Fruit fly (Drosophila melanogaster) whole organism, embryonic: ENCODE results near the gene RpL37A.

Source experiments
- CG10366 ChIP-seq: fragments of 200-800 bp; sonication (Bioruptor generic); IDR thresholded peaks from 2 replicates; pipeline ENCODE4 v1.3.6; 2022; ENCODE audit warnings: missing biosample characterization, missing genetic modification characterization
- CG10543 ChIP-seq: fragments of 200-800 bp; sonication (Bioruptor generic); optimal IDR thresholded peaks from 3 replicates; lab custom pipeline; 2017; ENCODE audit warnings: missing biosample characterization, mild to moderate bottlenecking, missing genetic modification characterization, moderate library complexity
- CG10959 ChIP-seq: fragments of 200-800 bp; sonication (Bioruptor generic); IDR thresholded peaks from 2 replicates; pipeline ENCODE4 v1.3.6; 2022; ENCODE audit warnings: missing biosample characterization, missing genetic modification characterization
- CG11723 ChIP-seq: fragments of 200-800 bp; sonication (Bioruptor generic); optimal IDR thresholded peaks from 2 replicates; lab custom pipeline; 2017; ENCODE audit warnings: missing biosample characterization, mild to moderate bottlenecking, missing genetic modification characterization
- CG12155 ChIP-seq: fragments of 200-800 bp; sonication (Bioruptor generic); optimal IDR thresholded peaks from 3 replicates; lab custom pipeline; 2016; ENCODE audit warnings: missing biosample characterization, missing genetic modification characterization
- CG14050 ChIP-seq: fragments of 200-800 bp; sonication (Bioruptor generic); IDR thresholded peaks from 3 replicates; pipeline ENCODE4 v1.3.6; 2022; ENCODE audit warnings: missing biosample characterization, missing genetic modification characterization
- CG14441 ChIP-seq: fragments of 200-800 bp; sonication (Bioruptor generic); IDR thresholded peaks from 2 replicates; pipeline ENCODE4 v1.3.6; 2022; ENCODE audit warnings: missing biosample characterization, missing genetic modification characterization
- CG16863 ChIP-seq: fragments of 200-800 bp; sonication (Bioruptor generic); optimal IDR thresholded peaks from 3 replicates; lab custom pipeline; 2016; ENCODE audit warnings: missing biosample characterization, missing genetic modification characterization
- CG17568 ChIP-seq: fragments of 200-800 bp; sonication (Bioruptor generic); optimal IDR thresholded peaks from 2 replicates; lab custom pipeline; 2018; ENCODE audit warnings: missing biosample characterization, mild to moderate bottlenecking, missing genetic modification characterization, moderate library complexity
- CG1832 ChIP-seq: fragments of 200-800 bp; sonication (Bioruptor generic); optimal IDR thresholded peaks from 2 replicates; lab custom pipeline; 2017; ENCODE audit warnings: missing biosample characterization, mild to moderate bottlenecking, missing genetic modification characterization, inconsistent platforms
- CG2120 ChIP-seq: fragments of 200-800 bp; sonication (Bioruptor generic); optimal IDR thresholded peaks from 3 replicates; lab custom pipeline; 2016; ENCODE audit warnings: missing biosample characterization, missing genetic modification characterization
- CG2129 ChIP-seq: fragments of 200-800 bp; sonication (Bioruptor generic); IDR thresholded peaks from 2 replicates; pipeline ENCODE4 v1.3.6; 2022; ENCODE audit warnings: missing biosample characterization, missing genetic modification characterization; ENCODE audit not compliant: partially characterized antibody
- CG3163 ChIP-seq: fragments of 200-800 bp; sonication (Bioruptor generic); optimal IDR thresholded peaks from 3 replicates; lab custom pipeline; 2016; ENCODE audit warnings: missing biosample characterization, missing genetic modification characterization
- CG33213 ChIP-seq: fragments of 200-800 bp; sonication (Bioruptor generic); optimal IDR thresholded peaks from 3 replicates; lab custom pipeline; 2016; ENCODE audit warnings: missing biosample characterization, missing genetic modification characterization
- CG6254 ChIP-seq: fragments of 200-800 bp; sonication (Bioruptor generic); optimal IDR thresholded peaks from 3 replicates; lab custom pipeline; 2017; ENCODE audit warnings: mild to moderate bottlenecking, missing biosample characterization, missing genetic modification reagents, missing genetic modification characterization
- CG6654 ChIP-seq: fragments of 200-800 bp; sonication (Bioruptor generic); optimal IDR thresholded peaks from 2 replicates; lab custom pipeline; 2017; ENCODE audit warnings: missing biosample characterization, mild to moderate bottlenecking, missing genetic modification characterization
- CG6689 ChIP-seq: fragments of 200-800 bp; sonication (Bioruptor generic); IDR thresholded peaks from 2 replicates; pipeline ENCODE4 v1.3.6; 2022; ENCODE audit warnings: missing biosample characterization, missing genetic modification characterization
- CG6765 ChIP-seq: fragments of 200-800 bp; sonication (Bioruptor generic); optimal IDR thresholded peaks from 3 replicates; lab custom pipeline; 2017; ENCODE audit warnings: missing biosample characterization, mild to moderate bottlenecking, missing genetic modification characterization
- CG7839 ChIP-seq: fragments of 200-800 bp; sonication (Bioruptor generic); optimal IDR thresholded peaks from 3 replicates; lab custom pipeline; 2018; ENCODE audit warnings: missing biosample characterization, mild to moderate bottlenecking, missing genetic modification characterization, moderate library complexity
- CG9609 ChIP-seq: fragments of 200-800 bp; sonication (Bioruptor generic); optimal IDR thresholded peaks from 3 replicates; lab custom pipeline; 2016; ENCODE audit warnings: missing biosample characterization, missing genetic modification characterization
- CkIIα-i1 ChIP-seq: fragments of 200-800 bp; sonication (Bioruptor generic); IDR thresholded peaks from 2 replicates; pipeline ENCODE4 v1.3.6; 2022; ENCODE audit warnings: missing biosample characterization, missing genetic modification characterization
- Dp ChIP-seq: fragments of 200-800 bp; sonication (Bioruptor generic); optimal IDR thresholded peaks from 2 replicates; lab custom pipeline; 2018; ENCODE audit warnings: missing biosample characterization, mild to moderate bottlenecking, missing genetic modification characterization, moderate library complexity
- Jarid2 ChIP-seq: fragments of 200-800 bp; sonication (Bioruptor generic); optimal IDR thresholded peaks from 3 replicates; lab custom pipeline; 2017; ENCODE audit warnings: mild to moderate bottlenecking, missing biosample characterization, missing genetic modification reagents, missing genetic modification characterization
- Med ChIP-seq: fragments of 200-800 bp; sonication (Bioruptor generic); peaks from one replicate; lab custom pipeline; 2016; ENCODE audit warnings: missing biosample characterization, missing genetic modification characterization, mild to moderate bottlenecking, inconsistent platforms, moderate library complexity
- NFAT ChIP-seq: fragments of 200-800 bp; sonication (Bioruptor generic); IDR thresholded peaks from 2 replicates; pipeline ENCODE4 v1.3.6; 2022; ENCODE audit warnings: missing biosample characterization, missing genetic modification characterization
- Nf-YC ChIP-seq: fragments of 200-800 bp; optimal IDR thresholded peaks from 3 replicates; lab custom pipeline; 2019; ENCODE audit warnings: missing biosample characterization, mild to moderate bottlenecking, missing genetic modification characterization, moderate library complexity
- Pdp1 ChIP-seq, 2 experiments: fragments of 200-800 bp; sonication (Bioruptor generic); optimal IDR thresholded peaks; 3 replicates each; lab custom pipeline; 2016; ENCODE audit warnings: missing biosample characterization in 2 of 2, missing genetic modification characterization in 2 of 2, mild to moderate bottlenecking in 1 of 2, moderate library complexity in 1 of 2
- Rx ChIP-seq: fragments of 200-800 bp; sonication (Bioruptor generic); IDR thresholded peaks from 2 replicates; pipeline ENCODE4 v1.3.6; 2022; ENCODE audit warnings: missing biosample characterization, missing genetic modification characterization
- Taf1 ChIP-seq: fragments of 200-800 bp; sonication (Bioruptor generic); IDR thresholded peaks from 2 replicates; pipeline ENCODE4 v1.3.6; 2022; ENCODE audit warnings: missing biosample characterization, missing genetic modification characterization
- Trl ChIP-seq, 3 experiments: fragments of >200 bp in 2 of 3; fragments of 200-800 bp in 1 of 3; sonication (Bioruptor generic) in 1 of 3; optimal IDR thresholded peaks; 2 replicates in 1 of 3; 3 replicates in 2 of 3; lab custom pipeline; 2016 to 2017; ENCODE audit warnings: missing biosample characterization in 1 of 3, missing genetic modification characterization in 1 of 3
- Vsx1 ChIP-seq: fragments of 200-800 bp; sonication (Bioruptor generic); optimal IDR thresholded peaks from 2 replicates; lab custom pipeline; 2017; ENCODE audit warnings: missing biosample characterization, mild to moderate bottlenecking, missing genetic modification characterization, missing genetic modification reagents
- aop ChIP-seq: fragments of 200-800 bp; sonication (Bioruptor generic); IDR thresholded peaks from 2 replicates; pipeline ENCODE4 v1.3.6; 2022; ENCODE audit warnings: missing biosample characterization, missing genetic modification characterization
- ara ChIP-seq: fragments of 200-800 bp; sonication (Bioruptor generic); IDR thresholded peaks from 2 replicates; pipeline ENCODE4 v1.3.6; 2022; ENCODE audit warnings: missing biosample characterization, missing genetic modification characterization
- cad ChIP-seq: fragments of >200 bp; optimal IDR thresholded peaks from 2 replicates; lab custom pipeline; 2017; ENCODE audit warnings: missing biosample characterization, missing genetic modification characterization
- cas ChIP-seq: fragments of 200-800 bp; sonication (Bioruptor generic); IDR thresholded peaks from 2 replicates; pipeline ENCODE4 v1.3.6; 2022; ENCODE audit warnings: missing biosample characterization, missing genetic modification characterization
- chinmo ChIP-seq: fragments of 200-800 bp; sonication (Bioruptor generic); IDR thresholded peaks from 4 replicates; pipeline ENCODE4 v1.3.6; 2022; ENCODE audit warnings: missing biosample characterization, missing genetic modification characterization; ENCODE audit not compliant: partially characterized antibody
- crc ChIP-seq: fragments of 200-800 bp; sonication (Bioruptor generic); optimal IDR thresholded peaks from 2 replicates; lab custom pipeline; 2016; ENCODE audit warnings: missing biosample characterization, missing genetic modification characterization
- eve ChIP-seq, 2 experiments: fragments of >200 bp; optimal IDR thresholded peaks; 2 replicates each; lab custom pipeline; 2017; ENCODE audit warnings: missing biosample characterization in 2 of 2, missing genetic modification characterization in 2 of 2
- gt ChIP-seq: fragments of 200-800 bp; sonication (Bioruptor generic); IDR thresholded peaks from 2 replicates; pipeline ENCODE4 v1.3.6; 2022; ENCODE audit warnings: missing biosample characterization, missing genetic modification characterization
- h ChIP-seq: fragments of >200 bp; optimal IDR thresholded peaks from 2 replicates; lab custom pipeline; 2017
- lab ChIP-seq: fragments of 200-800 bp; sonication (Bioruptor generic); optimal IDR thresholded peaks from 3 replicates; lab custom pipeline; 2017; ENCODE audit warnings: missing biosample characterization, missing genetic modification characterization, mild to moderate bottlenecking, moderate library complexity, missing genetic modification reagents
- lmd ChIP-seq: fragments of 200-800 bp; sonication (Bioruptor generic); IDR thresholded peaks from 2 replicates; pipeline ENCODE4 v1.3.6; 2022; ENCODE audit warnings: missing biosample characterization, missing genetic modification characterization
- mam ChIP-seq: fragments of 200-800 bp; sonication (Bioruptor generic); optimal IDR thresholded peaks from 3 replicates; lab custom pipeline; 2016; ENCODE audit warnings: missing biosample characterization, missing genetic modification characterization
- pnt ChIP-seq: fragments of 200-800 bp; sonication (Bioruptor generic); optimal IDR thresholded peaks from 3 replicates; lab custom pipeline; 2016; ENCODE audit warnings: missing biosample characterization, missing genetic modification characterization
- psq ChIP-seq: fragments of 200-800 bp; sonication (Bioruptor generic); optimal IDR thresholded peaks from 2 replicates; lab custom pipeline; 2017; ENCODE audit warnings: missing biosample characterization, missing genetic modification characterization
- row ChIP-seq: fragments of 200-800 bp; sonication (Bioruptor generic); IDR thresholded peaks from 3 replicates; pipeline ENCODE4 v1.3.6; 2022; ENCODE audit warnings: missing biosample characterization, missing genetic modification characterization
- sug ChIP-seq: fragments of 200-800 bp; optimal IDR thresholded peaks from 2 replicates; lab custom pipeline; 2019; ENCODE audit warnings: missing biosample characterization, mild to moderate bottlenecking, missing genetic modification characterization, moderate library complexity
- trh ChIP-seq: fragments of 200-800 bp; sonication (Bioruptor generic); optimal IDR thresholded peaks from 2 replicates; lab custom pipeline; 2016; ENCODE audit warnings: missing biosample characterization, missing genetic modification characterization
- unc-4 ChIP-seq: fragments of 200-800 bp; sonication (Bioruptor generic); IDR thresholded peaks from 2 replicates; pipeline ENCODE4 v1.3.6; 2022; ENCODE audit warnings: missing biosample characterization, missing genetic modification characterization; ENCODE audit not compliant: partially characterized antibody

RpL37A gene

DNA sequence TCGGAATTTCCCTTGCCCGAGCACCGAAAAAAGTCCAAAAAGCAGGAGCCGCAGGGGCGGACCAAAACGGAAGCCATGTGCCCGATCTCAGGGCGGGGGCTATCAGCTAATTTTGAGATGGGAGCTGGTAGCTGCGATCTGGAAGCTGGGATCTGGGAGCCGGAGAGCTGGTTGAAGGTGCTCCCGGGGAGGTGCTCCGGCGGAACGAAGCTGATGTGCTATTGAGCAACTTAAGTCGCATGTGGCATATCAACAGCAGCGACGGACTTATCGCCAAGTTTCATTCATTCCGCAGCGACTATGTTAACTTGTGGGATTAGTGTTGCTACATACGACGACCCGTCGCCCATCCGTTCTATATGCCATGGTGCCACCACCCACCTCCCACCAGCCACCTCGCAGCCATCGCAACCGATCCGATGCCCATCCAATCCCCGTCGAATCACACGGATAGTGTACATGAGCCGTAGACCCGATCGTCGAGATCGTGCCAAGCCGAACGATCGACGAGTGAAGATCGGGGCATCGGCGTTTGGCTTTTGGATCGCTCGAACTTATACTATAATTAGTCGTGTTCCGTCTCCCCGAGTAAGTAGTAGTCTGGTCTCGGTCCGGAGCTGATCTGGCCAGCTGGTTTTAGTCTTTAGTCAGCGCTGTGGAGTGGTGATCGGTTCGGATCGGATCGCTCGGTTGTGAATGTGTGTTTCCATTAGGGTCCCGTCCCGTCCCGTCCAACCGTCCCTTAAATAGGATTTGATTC, 41.5 kb upstream of the RpL37A start, which contains the start of gene Col4a1 (continued):
- no peak for TF ChIP-seq row (GFP tag; lab: Robert Waterston, UW)
- no peak for TF ChIP-seq CG12155 (GFP tag; lab: Kevin White, UChicago)
- no peak for TF ChIP-seq lab (GFP tag; lab: Kevin White, UChicago)
- TF ChIP-seq CG7839 = no peak
- 0 out of 4 replicates have a peak, but pooled peaks have one; percentile 37 for TF ChIP-seq chinmo
- no peak for TF ChIP-seq CG1832 (GFP tag; lab: Kevin White, UChicago)
- peak in 1 of 2 experiments; percentile 20 for TF ChIP-seq Pdp1 (GFP tag; optimal IDR thresholded peaks at IDR 0.05; lab: Kevin White, UChicago)
- TF ChIP-seq CG10959 (GFP tag; lab: Robert Waterston, UW) = no peak
- TF ChIP-seq CG10543 (GFP tag; lab: Kevin White, UChicago) = peak; percentile 80
- no peak for TF ChIP-seq CG6689 (GFP tag; lab: Robert Waterston, UW)
- TF ChIP-seq CG16863 (GFP tag; lab: Kevin White, UChicago) = no peak
- TF ChIP-seq mam (GFP tag; lab: Kevin White, UChicago) = no peak
- TF ChIP-seq CG17568 (GFP tag; lab: Kevin White, UChicago) = no peak
- 0 out of 2 replicates have a peak, but pooled peaks have one; percentile 8 for TF ChIP-seq NFAT (GFP tag; lab: Robert Waterston, UW)
- no peak for TF ChIP-seq CG9609 (GFP tag; lab: Kevin White, UChicago)
- peak; percentile 61 for TF ChIP-seq Med
- TF ChIP-seq aop (GFP tag; lab: Robert Waterston, UW) = no peak
- TF ChIP-seq Nf-YC = peak; percentile 51
- TF ChIP-seq sug (tag; lab: Kevin White, UChicago) = peak; percentile 90
- TF ChIP-seq Jarid2 = peak; percentile 51

DNA sequence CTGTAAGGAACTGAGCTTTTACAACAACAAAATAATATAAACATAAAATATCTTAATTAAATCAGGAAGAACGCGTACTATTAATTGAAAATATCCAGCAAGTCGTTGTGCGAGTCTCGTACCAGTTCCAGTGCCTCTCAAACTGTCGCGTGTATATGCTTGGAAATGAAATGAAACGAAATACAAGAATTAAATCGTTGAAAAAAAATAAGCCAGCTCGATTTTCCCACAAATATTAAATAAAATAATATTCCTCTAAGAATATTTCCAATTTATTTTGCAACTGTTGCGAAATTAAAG, 41.0 kb upstream of the RpL37A start:
- TF ChIP-seq unc-4 (GFP tag; lab: Robert Waterston, UW) (no peak), eve (GFP tag; optimal IDR thresholded peaks at IDR 0.05; lab: Kevin White, UChicago) (no peak), CG2129 (GFP tag; lab: Robert Waterston, UW) (no peak), cad (GFP tag; lab: Kevin White, UChicago) (peak; percentile 55), CG33213 (GFP tag; lab: Kevin White, UChicago) (no peak), pnt (no peak), CG6254 (GFP tag; lab: Kevin White, UChicago) (no peak), gt (GFP tag; lab: Robert Waterston, UW) (no peak), CG14441 (GFP tag; lab: Robert Waterston, UW) (no peak), CG6765 (GFP tag; lab: Kevin White, UChicago) (no peak), h (lab: Kevin White, UChicago) (no peak), Rx (GFP tag; lab: Robert Waterston, UW) (no peak), CkIIα-i1 (GFP tag; lab: Robert Waterston, UW) (no peak), CG6654 (GFP tag; lab: Kevin White, UChicago) (peak; percentile 74)

DNA sequence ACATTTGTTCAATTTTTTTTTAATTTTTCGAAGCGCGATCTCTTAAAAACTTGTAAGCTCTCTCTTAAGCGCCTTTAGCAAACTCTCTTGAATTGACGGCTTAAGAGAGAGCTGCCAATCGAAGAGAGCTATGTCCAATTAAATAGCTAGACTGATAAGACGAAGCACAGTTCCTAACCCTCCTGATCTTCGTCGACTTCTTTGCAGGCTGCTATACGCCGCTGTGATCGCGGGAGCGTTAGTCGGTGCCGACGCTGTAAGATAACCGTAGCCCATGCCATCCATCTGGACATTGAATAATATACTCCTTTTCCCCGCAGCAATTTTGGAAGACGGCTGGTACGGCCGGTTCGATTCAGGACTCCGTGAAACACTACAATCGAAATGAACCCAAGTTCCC, 40.2 kb upstream of the RpL37A start:
- no peak for TF ChIP-seq CG11723 (GFP tag; lab: Kevin White, UChicago)
- no peak for TF ChIP-seq CG14050 (GFP tag; lab: Robert Waterston, UW)
- TF ChIP-seq Vsx1 = no peak
- TF ChIP-seq Dp (GFP tag; lab: Kevin White, UChicago) = no peak
- TF ChIP-seq cas = no peak
- TF ChIP-seq CG10366 = no peak
- TF ChIP-seq CG3163 = peak; percentile 49
- no peak for TF ChIP-seq lmd (GFP tag; lab: Robert Waterston, UW)
- no peak for TF ChIP-seq Taf1 (GFP tag; lab: Robert Waterston, UW)
- no peak for TF ChIP-seq psq
- TF ChIP-seq CG7839 = no peak
- TF ChIP-seq CG2120 (GFP tag; lab: Kevin White, UChicago) = no peak
- TF ChIP-seq Trl (optimal IDR thresholded peaks at IDR 0.05; lab: Kevin White, UChicago) = peak in 1 of 2 experiments; percentile 26
- no peak for TF ChIP-seq Trl (GFP tag; optimal IDR thresholded peaks at IDR 0.05; lab: Kevin White, UChicago)
- TF ChIP-seq ara (GFP tag; lab: Robert Waterston, UW) = no peak
- TF ChIP-seq crc (GFP tag; lab: Kevin White, UChicago) = no peak
- TF ChIP-seq trh (GFP tag; lab: Kevin White, UChicago) = no peak
